Fruit fly (Drosophila melanogaster) whole organism, embryonic: Measurements from ENCODE around the gene SdicB.

Source experiments
- Adf1 ChIP-seq: fragments of 200-800 bp; sonication (Bioruptor generic); IDR thresholded peaks from 2 replicates; pipeline ENCODE4 v1.3.6; 2022; ENCODE audit warnings: missing biosample characterization, missing genetic modification characterization
- B-H2 ChIP-seq: fragments of 200-800 bp; sonication (Bioruptor generic); optimal IDR thresholded peaks from 2 replicates; lab custom pipeline; 2018; ENCODE audit warnings: missing biosample characterization, mild to moderate bottlenecking, missing genetic modification characterization
- Blimp-1 ChIP-seq: fragments of 200-800 bp; sonication (Bioruptor generic); optimal IDR thresholded peaks from 3 replicates; lab custom pipeline; 2018; ENCODE audit warnings: missing biosample characterization, missing genetic modification characterization, mild to moderate bottlenecking, moderate library complexity, missing genetic modification reagents
- CG11695 ChIP-seq: fragments of 200-800 bp; sonication (Bioruptor generic); IDR thresholded peaks from 3 replicates; pipeline ENCODE4 v1.3.6; 2022; ENCODE audit warnings: missing biosample characterization, missing genetic modification characterization
- CG1233 ChIP-seq: fragments of 200-800 bp; sonication (Bioruptor generic); optimal IDR thresholded peaks from 4 replicates; lab custom pipeline; 2018; ENCODE audit warnings: missing biosample characterization, mild to moderate bottlenecking, missing genetic modification characterization
- CG12769 ChIP-seq: fragments of 200-800 bp; sonication (Bioruptor generic); optimal IDR thresholded peaks from 2 replicates; lab custom pipeline; 2019; ENCODE audit warnings: missing biosample characterization, mild to moderate bottlenecking, missing genetic modification characterization, moderate library complexity
- CG13287 ChIP-seq: fragments of 200-800 bp; sonication (Bioruptor generic); IDR thresholded peaks from 2 replicates; pipeline ENCODE4 v1.3.6; 2022; ENCODE audit warnings: missing biosample characterization, missing genetic modification characterization; ENCODE audit not compliant: partially characterized antibody
- CG15514 ChIP-seq: fragments of 200-800 bp; sonication (Bioruptor generic); optimal IDR thresholded peaks from 3 replicates; lab custom pipeline; 2017; ENCODE audit warnings: missing biosample characterization, missing genetic modification characterization, mild to moderate bottlenecking, moderate library complexity, missing genetic modification reagents
- CG15601 ChIP-seq: fragments of 200-800 bp; sonication (Bioruptor generic); optimal IDR thresholded peaks from 3 replicates; lab custom pipeline; 2019; ENCODE audit warnings: missing biosample characterization, mild to moderate bottlenecking, missing genetic modification characterization, moderate library complexity
- CG18599 ChIP-seq: fragments of 200-800 bp; sonication (Bioruptor generic); optimal IDR thresholded peaks from 3 replicates; lab custom pipeline; 2017; ENCODE audit warnings: missing biosample characterization, missing genetic modification characterization, mild to moderate bottlenecking, moderate library complexity, missing genetic modification reagents
- CG2202 ChIP-seq: fragments of 200-800 bp; sonication (Bioruptor generic); optimal IDR thresholded peaks from 2 replicates; lab custom pipeline; 2018; ENCODE audit warnings: missing biosample characterization, mild to moderate bottlenecking, missing genetic modification characterization
- CG31388 ChIP-seq: fragments of 200-800 bp; sonication (Bioruptor generic); optimal IDR thresholded peaks from 2 replicates; lab custom pipeline; 2016; ENCODE audit warnings: missing biosample characterization, missing genetic modification characterization
- CG3281 ChIP-seq: fragments of 200-800 bp; sonication (Bioruptor generic); optimal IDR thresholded peaks from 3 replicates; lab custom pipeline; 2017; ENCODE audit warnings: missing biosample characterization, mild to moderate bottlenecking, missing genetic modification characterization
- CG3995 ChIP-seq: fragments of 200-800 bp; sonication (Bioruptor generic); optimal IDR thresholded peaks from 3 replicates; lab custom pipeline; 2016; ENCODE audit warnings: missing biosample characterization, missing genetic modification characterization
- CG4328 ChIP-seq: fragments of 200-800 bp; sonication (Bioruptor generic); optimal IDR thresholded peaks from 3 replicates; lab custom pipeline; 2017; ENCODE audit warnings: missing biosample characterization, missing genetic modification reagents, missing genetic modification characterization
- CG4424 ChIP-seq: fragments of 200-800 bp; sonication (Bioruptor generic); optimal IDR thresholded peaks from 3 replicates; lab custom pipeline; 2016; ENCODE audit warnings: missing biosample characterization, missing genetic modification characterization
- CG5953 ChIP-seq: fragments of 200-800 bp; sonication (Bioruptor generic); IDR thresholded peaks from 2 replicates; pipeline ENCODE4 v1.3.6; 2022; ENCODE audit warnings: missing biosample characterization, missing genetic modification characterization
- CG7839 ChIP-seq: fragments of 200-800 bp; sonication (Bioruptor generic); optimal IDR thresholded peaks from 3 replicates; lab custom pipeline; 2018; ENCODE audit warnings: missing biosample characterization, mild to moderate bottlenecking, missing genetic modification characterization, moderate library complexity
- CG7963 ChIP-seq: fragments of 200-800 bp; sonication (Bioruptor generic); IDR thresholded peaks from 3 replicates; pipeline ENCODE4 v1.3.6; 2022; ENCODE audit warnings: missing biosample characterization, missing genetic modification characterization; ENCODE audit not compliant: partially characterized antibody
- CG9797 ChIP-seq: fragments of 200-800 bp; sonication (Bioruptor generic); optimal IDR thresholded peaks from 3 replicates; lab custom pipeline; 2018; ENCODE audit warnings: missing biosample characterization, mild to moderate bottlenecking, missing genetic modification characterization
- CG9932 ChIP-seq: fragments of 200-800 bp; sonication (Bioruptor generic); IDR thresholded peaks from 2 replicates; pipeline ENCODE4 v1.3.6; 2022; ENCODE audit warnings: missing biosample characterization, missing genetic modification characterization
- CoRest ChIP-seq: fragments of 200-800 bp; sonication (Bioruptor generic); optimal IDR thresholded peaks from 3 replicates; lab custom pipeline; 2018; ENCODE audit warnings: missing biosample characterization, mild to moderate bottlenecking, missing genetic modification characterization, moderate library complexity
- Dad ChIP-seq: fragments of 200-800 bp; sonication (Bioruptor generic); optimal IDR thresholded peaks from 3 replicates; lab custom pipeline; 2016; ENCODE audit warnings: missing biosample characterization, missing genetic modification characterization
- Dip3 ChIP-seq: fragments of 200-800 bp; sonication (Bioruptor generic); optimal IDR thresholded peaks from 3 replicates; lab custom pipeline; 2016; ENCODE audit warnings: missing biosample characterization, missing genetic modification characterization
- Fer3 ChIP-seq: fragments of 200-800 bp; sonication (Bioruptor generic); optimal IDR thresholded peaks from 2 replicates; lab custom pipeline; 2018; ENCODE audit warnings: missing biosample characterization, mild to moderate bottlenecking, missing genetic modification characterization, moderate library complexity
- H2.0 ChIP-seq: fragments of 200-800 bp; sonication (Bioruptor generic); IDR thresholded peaks from 2 replicates; pipeline ENCODE4 v1.3.6; 2022; ENCODE audit warnings: missing biosample characterization, missing genetic modification characterization
- Lim3 ChIP-seq: fragments of 200-800 bp; sonication (Bioruptor generic); IDR thresholded peaks from 2 replicates; pipeline ENCODE4 v1.3.6; 2022; ENCODE audit warnings: missing biosample characterization, missing genetic modification characterization
- MBD-R2 ChIP-seq: fragments of 200-800 bp; sonication (Bioruptor generic); IDR thresholded peaks from 2 replicates; pipeline ENCODE4 v1.3.6; 2022; ENCODE audit warnings: missing biosample characterization, missing genetic modification characterization
- Mad ChIP-seq: fragments of 200-800 bp; sonication (Bioruptor generic); optimal IDR thresholded peaks from 2 replicates; lab custom pipeline; 2016; ENCODE audit warnings: missing biosample characterization, missing genetic modification characterization
- NC2β ChIP-seq: fragments of 200-800 bp; sonication (Bioruptor generic); optimal IDR thresholded peaks from 2 replicates; lab custom pipeline; 2016; ENCODE audit warnings: missing biosample characterization, missing genetic modification characterization
- PHDP ChIP-seq: fragments of 200-800 bp; sonication (Bioruptor generic); optimal IDR thresholded peaks from 3 replicates; lab custom pipeline; 2018; ENCODE audit warnings: missing biosample characterization, mild to moderate bottlenecking, missing genetic modification characterization, moderate library complexity
- Rfx ChIP-seq: fragments of 200-800 bp; sonication (Bioruptor generic); IDR thresholded peaks from 2 replicates; pipeline ENCODE4 v1.3.6; 2022; ENCODE audit warnings: missing biosample characterization, missing genetic modification characterization
- amos ChIP-seq: fragments of 200-800 bp; sonication (Bioruptor generic); IDR thresholded peaks from 2 replicates; pipeline ENCODE4 v1.3.6; 2022; ENCODE audit warnings: missing biosample characterization, missing genetic modification characterization; ENCODE audit not compliant: partially characterized antibody
- aop ChIP-seq: fragments of 200-800 bp; sonication (Bioruptor generic); IDR thresholded peaks from 2 replicates; pipeline ENCODE4 v1.3.6; 2022; ENCODE audit warnings: missing biosample characterization, missing genetic modification characterization
- ato ChIP-seq: fragments of 200-800 bp; sonication (Bioruptor generic); IDR thresholded peaks from 2 replicates; pipeline ENCODE4 v1.3.6; 2022; ENCODE audit warnings: missing biosample characterization, missing genetic modification characterization; ENCODE audit not compliant: partially characterized antibody
- br ChIP-seq: fragments of >200 bp; optimal IDR thresholded peaks from 2 replicates; lab custom pipeline; 2017
- grau ChIP-seq: fragments of 200-800 bp; optimal IDR thresholded peaks from 3 replicates; lab custom pipeline; 2019; ENCODE audit warnings: missing biosample characterization, mild to moderate bottlenecking, missing genetic modification characterization, moderate library complexity
- grn ChIP-seq: fragments of 200-800 bp; sonication (Bioruptor generic); optimal IDR thresholded peaks from 3 replicates; lab custom pipeline; 2017; ENCODE audit warnings: missing biosample characterization, missing genetic modification characterization
- hb ChIP-seq: fragments of 200-800 bp; sonication (Bioruptor generic); IDR thresholded peaks from 3 replicates; pipeline ENCODE4 v1.3.6; 2022; ENCODE audit warnings: missing biosample characterization, missing genetic modification characterization; ENCODE audit not compliant: partially characterized antibody
- jing ChIP-seq: fragments of 200-800 bp; sonication (Bioruptor generic); optimal IDR thresholded peaks from 2 replicates; lab custom pipeline; 2018; ENCODE audit warnings: missing biosample characterization, mild to moderate bottlenecking, missing genetic modification characterization
- nmo ChIP-seq: fragments of 200-800 bp; sonication (Bioruptor generic); optimal IDR thresholded peaks from 2 replicates; lab custom pipeline; 2018; ENCODE audit warnings: missing biosample characterization, mild to moderate bottlenecking, missing genetic modification characterization, moderate library complexity
- pnt ChIP-seq: fragments of 200-800 bp; sonication (Bioruptor generic); optimal IDR thresholded peaks from 3 replicates; lab custom pipeline; 2016; ENCODE audit warnings: missing biosample characterization, missing genetic modification characterization
- pzg ChIP-seq: fragments of 200-800 bp; sonication (Bioruptor generic); optimal IDR thresholded peaks from 3 replicates; lab custom pipeline; 2018; ENCODE audit warnings: missing biosample characterization, mild to moderate bottlenecking, missing genetic modification characterization, moderate library complexity
- row ChIP-seq: fragments of 200-800 bp; sonication (Bioruptor generic); IDR thresholded peaks from 3 replicates; pipeline ENCODE4 v1.3.6; 2022; ENCODE audit warnings: missing biosample characterization, missing genetic modification characterization
- sens-2 ChIP-seq: fragments of 200-800 bp; sonication (Bioruptor generic); IDR thresholded peaks from 2 replicates; pipeline ENCODE4 v1.3.6; 2022; ENCODE audit warnings: missing biosample characterization, missing genetic modification characterization
- sqz ChIP-seq: fragments of 200-800 bp; sonication (Bioruptor generic); optimal IDR thresholded peaks from 3 replicates; lab custom pipeline; 2018; ENCODE audit warnings: missing biosample characterization, mild to moderate bottlenecking, missing genetic modification characterization
- stwl ChIP-seq: fragments of 200-800 bp; sonication (Bioruptor generic); optimal IDR thresholded peaks from 3 replicates; lab custom pipeline; 2018; ENCODE audit warnings: missing biosample characterization, mild to moderate bottlenecking, missing genetic modification characterization, moderate library complexity
- tio ChIP-seq: fragments of 200-800 bp; sonication (Bioruptor generic); optimal IDR thresholded peaks from 2 replicates; lab custom pipeline; 2017; ENCODE audit warnings: missing biosample characterization, missing genetic modification characterization, inconsistent platforms
- zen ChIP-seq: fragments of 200-800 bp; sonication (Bioruptor generic); optimal IDR thresholded peaks from 3 replicates; lab custom pipeline; 2018; ENCODE audit warnings: missing biosample characterization, mild to moderate bottlenecking, missing genetic modification characterization, moderate library complexity

SdicB gene

dm6 chrX:20256849-20257590, 47.6 kb upstream of the SdicB start, which contains the start of gene CG17065 (continued):
- TF ChIP-seq Rfx (GFP tag; lab: Robert Waterston, UW): peak; percentile 68
- peak; percentile 34 for TF ChIP-seq B-H2
- TF ChIP-seq hb (GFP tag; lab: Robert Waterston, UW): no peak
- TF ChIP-seq grn (GFP tag; lab: Kevin White, UChicago): peak; percentile 10
- TF ChIP-seq Dip3 (GFP tag; lab: Kevin White, UChicago): peak; percentile 18
- TF ChIP-seq CG18599 (GFP tag; lab: Kevin White, UChicago): peak; percentile 24
- TF ChIP-seq nmo (GFP tag; lab: Kevin White, UChicago): peak; percentile 65
- TF ChIP-seq pnt: peak; percentile 6
- TF ChIP-seq CG11695 (GFP tag; lab: Robert Waterston, UW): no peak
- TF ChIP-seq CG12769: peak; percentile 31
- 0 out of 2 replicates have a peak, but pooled peaks have one; percentile 21 for TF ChIP-seq aop (GFP tag; lab: Robert Waterston, UW)
- TF ChIP-seq zen (tag; lab: Kevin White, UChicago): peak; percentile 60
- peak; percentile 46 for TF ChIP-seq CG15514
- no peak for TF ChIP-seq Lim3 (GFP tag; lab: Robert Waterston, UW)
- peak; percentile 73 for TF ChIP-seq MBD-R2
- TF ChIP-seq H2.0 (GFP tag; lab: Robert Waterston, UW): no peak
- no peak for TF ChIP-seq br (lab: Kevin White, UChicago)
- peak; percentile 15 for TF ChIP-seq CG9797 (GFP tag; lab: Kevin White, UChicago)
- TF ChIP-seq CG2202 (tag; lab: Kevin White, UChicago): no peak
- TF ChIP-seq sqz (GFP tag; lab: Kevin White, UChicago): no peak
- TF ChIP-seq NC2β (GFP tag; lab: Kevin White, UChicago): peak; percentile 17
- TF ChIP-seq grau (tag; lab: Kevin White, UChicago): peak; percentile 52
- TF ChIP-seq jing (GFP tag; lab: Kevin White, UChicago): no peak
- TF ChIP-seq stwl: peak; percentile 85
- peak; percentile 37; the same call in 1 of the 2 replicates for TF ChIP-seq amos
- TF ChIP-seq CG4328 (GFP tag; lab: Kevin White, UChicago): no peak
- TF ChIP-seq CG1233: no peak
- TF ChIP-seq Mad (GFP tag; lab: Kevin White, UChicago): peak; percentile 32
- no peak for TF ChIP-seq sens-2 (GFP tag; lab: Robert Waterston, UW)
- peak; percentile 22 for TF ChIP-seq Fer3 (tag; lab: Kevin White, UChicago)
- TF ChIP-seq Adf1 (GFP tag; lab: Robert Waterston, UW): no peak; the same call in 1 of the 2 replicates
- TF ChIP-seq CG13287 (GFP tag; lab: Robert Waterston, UW): 0 out of 2 replicates have a peak, but pooled peaks have one; percentile 35
- TF ChIP-seq CG15601 (tag; lab: Kevin White, UChicago): no peak
- no peak for TF ChIP-seq CG31388 (GFP tag; lab: Kevin White, UChicago)
- peak; percentile 26 for TF ChIP-seq PHDP (tag; lab: Kevin White, UChicago)
- TF ChIP-seq CG4424 (GFP tag; lab: Kevin White, UChicago): peak; percentile 48
- peak; percentile 65 for TF ChIP-seq CoRest (tag; lab: Kevin White, UChicago)
- peak; percentile 31 for TF ChIP-seq CG7839 (tag; lab: Kevin White, UChicago)
- no peak for TF ChIP-seq tio (GFP tag; lab: Kevin White, UChicago)
- TF ChIP-seq pzg: peak; percentile 70
- peak; percentile 49; the same call in 1 of the 2 replicates for TF ChIP-seq CG9932 (GFP tag; lab: Robert Waterston, UW)
- no peak for TF ChIP-seq CG5953 (GFP tag; lab: Robert Waterston, UW)
- TF ChIP-seq row: peak; percentile 94
- peak; percentile 8 for TF ChIP-seq Blimp-1 (GFP tag; lab: Kevin White, UChicago)
- peak; percentile 41; the same call in 1 of the 3 replicates for TF ChIP-seq CG7963 (GFP tag; lab: Robert Waterston, UW)
- peak; percentile 25 for TF ChIP-seq CG3995 (GFP tag; lab: Kevin White, UChicago)
- TF ChIP-seq ato (GFP tag; lab: Robert Waterston, UW): peak; percentile 11; the same call in 1 of the 2 replicates
- peak; percentile 19 for TF ChIP-seq CG3281 (GFP tag; lab: Kevin White, UChicago)
- TF ChIP-seq Dad (GFP tag; lab: Kevin White, UChicago): peak; percentile 7
